Worm (Caenorhabditis elegans): ENCODE results near the gene srw-35.

- TF ChIP-seq sup-37 (GFP tag; optimal IDR thresholded peaks at IDR 0.05) (no peak), mdl-1 (tag; optimal IDR thresholded peaks at IDR 0.05) (no peak), ama-1 (optimal IDR thresholded peaks at IDR 0.05) (no peak), nhr-12 (tag; optimal IDR thresholded peaks at IDR 0.05) (no peak), C04F5.9 (tag; optimal IDR thresholded peaks at IDR 0.05) (no peak), jun-1 (tag; optimal IDR thresholded peaks at IDR 0.05) (no peak), unc-62 (GFP tag; optimal IDR thresholded peaks at IDR 0.05) (no peak), blmp-1 (tag; optimal IDR thresholded peaks at IDR 0.05) (no peak), sptf-1 (tag; optimal IDR thresholded peaks at IDR 0.05) (no peak)
Measured at ce11 chrV:16522242-16522641, 49.9 kb downstream of the srw-35 start, which contains the start of gene srw-34.
